Worm (Caenorhabditis elegans) whole organism, young adult: ENCODE data around the gene C27D6.1.

Experiments
- B0019.2 ChIP-seq: fragments of 200-800 bp; sonication (Bioruptor generic); conservative IDR thresholded peaks from 2 replicates; pipeline ENCODE4 v1.3.6; 2022; ENCODE audit warnings: missing genetic modification reagents, missing genetic modification characterization, missing compliant biosample characterization
- B0035.1 ChIP-seq: sonication (generic microtip); optimal IDR thresholded peaks from 2 replicates; lab custom pipeline; 2016; ENCODE audit warnings: missing genetic modification characterization, mild to moderate bottlenecking, missing compliant biosample characterization, missing genotype, missing genetic modification reagents
- B0336.3 ChIP-seq: fragments of 200-800 bp; sonication (Bioruptor generic); IDR thresholded peaks from 2 replicates; pipeline ENCODE4 v1.3.6; 2022; ENCODE audit warnings: missing genetic modification characterization, missing compliant biosample characterization
- F10E7.11 ChIP-seq: sonication (generic microtip); optimal IDR thresholded peaks from 2 replicates; lab custom pipeline; 2017; ENCODE audit warnings: mild to moderate bottlenecking, missing genetic modification characterization, moderate library complexity, missing compliant biosample characterization
- F22D6.2 ChIP-seq: sonication (generic microtip); optimal IDR thresholded peaks from 2 replicates; lab custom pipeline; 2016; ENCODE audit warnings: mild to moderate bottlenecking, missing genetic modification characterization, missing compliant biosample characterization
- F33H1.4 ChIP-seq: fragments of 200-800 bp; sonication (Bioruptor generic); IDR thresholded peaks from 2 replicates; pipeline ENCODE4 v1.3.6; 2022; ENCODE audit warnings: missing genetic modification reagents, missing genetic modification characterization, missing compliant biosample characterization
- F37B4.10 ChIP-seq: fragments of 200-800 bp; sonication (Bioruptor generic); IDR thresholded peaks from 2 replicates; pipeline ENCODE4 v1.3.6; 2022; ENCODE audit warnings: missing genetic modification characterization, missing compliant biosample characterization
- F39B2.1 ChIP-seq: fragments of 200-800 bp; sonication (Bioruptor generic); IDR thresholded peaks from 2 replicates; pipeline ENCODE4 v1.3.6; 2022; ENCODE audit warnings: missing genetic modification reagents, missing genetic modification characterization, missing compliant biosample characterization
- F49E8.2 ChIP-seq: sonication (generic microtip); optimal IDR thresholded peaks from 3 replicates; lab custom pipeline; 2017; ENCODE audit warnings: missing genetic modification characterization, mild to moderate bottlenecking, missing compliant biosample characterization, antibody characterized with exemption, moderate library complexity; ENCODE audit not compliant: insufficient read depth
- F55B11.4 ChIP-seq: sonication (generic microtip); optimal IDR thresholded peaks from 2 replicates; lab custom pipeline; 2016; ENCODE audit warnings: missing compliant biosample characterization, missing genetic modification characterization, borderline replicate concordance; ENCODE audit not compliant: insufficient read depth
- K11D2.4 ChIP-seq: fragments of 200-800 bp; sonication (Bioruptor generic); IDR thresholded peaks from 2 replicates; pipeline ENCODE4 v1.3.6; 2022; ENCODE audit warnings: missing genetic modification reagents, missing genetic modification characterization, missing compliant biosample characterization
- K12H6.12 ChIP-seq: fragments of 200-800 bp; sonication (Bioruptor generic); optimal IDR thresholded peaks from 2 replicates; lab custom pipeline; 2018; ENCODE audit warnings: mild to moderate bottlenecking, missing genetic modification characterization, missing compliant biosample characterization
- T26A5.8 ChIP-seq: sonication (generic microtip); optimal IDR thresholded peaks from 2 replicates; lab custom pipeline; 2016; ENCODE audit warnings: missing genetic modification characterization, missing compliant biosample characterization
- akir-1 ChIP-seq: fragments of 200-800 bp; sonication (Bioruptor generic); optimal IDR thresholded peaks from 2 replicates; lab custom pipeline; 2018; ENCODE audit warnings: mild to moderate bottlenecking, missing genetic modification characterization, moderate library complexity, missing compliant biosample characterization
- ama-1 ChIP-seq, 3 experiments: fragments of 150-350 bp in 1 of 3; sonication (generic microtip) in 2 of 3; optimal IDR thresholded peaks; 2 replicates each; lab custom pipeline; 2014 to 2018; ENCODE audit warnings: missing biosample characterization in 2 of 3, missing genetic modification characterization in 2 of 3, missing genetic modification reagents in 2 of 3
- atf-7 ChIP-seq: sonication (generic microtip); optimal IDR thresholded peaks from 2 replicates; lab custom pipeline; 2017; ENCODE audit warnings: mild to moderate bottlenecking, missing genetic modification characterization, missing compliant biosample characterization
- attf-3 ChIP-seq: fragments of 200-800 bp; sonication (Bioruptor generic); conservative IDR thresholded peaks from 2 replicates; pipeline ENCODE4 v1.3.6; 2022; ENCODE audit warnings: missing genetic modification reagents, missing genetic modification characterization, missing compliant biosample characterization
- cebp-2 ChIP-seq: fragments of 200-800 bp; sonication (Bioruptor generic); IDR thresholded peaks from 2 replicates; pipeline ENCODE4 v1.3.6; 2022; ENCODE audit warnings: missing genetic modification characterization, missing compliant biosample characterization
- ceh-58 ChIP-seq: fragments of 200-800 bp; sonication (Bioruptor generic); IDR thresholded peaks from 2 replicates; pipeline ENCODE4 v1.3.6; 2022; ENCODE audit warnings: missing genetic modification characterization, missing compliant biosample characterization
- ceh-79 ChIP-seq: sonication (generic microtip); optimal IDR thresholded peaks from 2 replicates; lab custom pipeline; 2017; ENCODE audit warnings: mild to moderate bottlenecking, missing genetic modification characterization, missing compliant biosample characterization
- ceh-91 ChIP-seq: fragments of 200-800 bp; sonication (Bioruptor generic); IDR thresholded peaks from 2 replicates; pipeline ENCODE4 v1.3.6; 2022; ENCODE audit warnings: missing genetic modification reagents, missing genetic modification characterization, missing compliant biosample characterization
- dox-1 ChIP-seq: fragments of 200-800 bp; sonication (Bioruptor generic); IDR thresholded peaks from 2 replicates; pipeline ENCODE4 v1.3.6; 2022; ENCODE audit warnings: missing genetic modification reagents, missing genetic modification characterization, missing compliant biosample characterization
- egl-18 ChIP-seq: fragments of 200-800 bp; sonication (Bioruptor generic); IDR thresholded peaks from 2 replicates; pipeline ENCODE4 v1.3.6; 2022; ENCODE audit warnings: missing genetic modification reagents, missing genetic modification characterization, missing compliant biosample characterization
- ets-4 ChIP-seq: fragments of 200-800 bp; sonication (Bioruptor generic); optimal IDR thresholded peaks from 2 replicates; lab custom pipeline; 2018; ENCODE audit warnings: mild to moderate bottlenecking, missing genetic modification characterization, missing compliant biosample characterization
- fkh-3 ChIP-seq: sonication (generic microtip); optimal IDR thresholded peaks from 2 replicates; lab custom pipeline; 2016; ENCODE audit warnings: mild to moderate bottlenecking, missing genetic modification characterization, missing compliant biosample characterization
- hlh-12 ChIP-seq: sonication (generic microtip); optimal IDR thresholded peaks from 2 replicates; lab custom pipeline; 2016; ENCODE audit warnings: missing genetic modification characterization, missing compliant biosample characterization
- hmg-1.2 ChIP-seq: fragments of 200-800 bp; sonication (Bioruptor generic); IDR thresholded peaks from 2 replicates; pipeline ENCODE4 v1.3.6; 2022; ENCODE audit warnings: missing genetic modification reagents, missing genetic modification characterization, missing compliant biosample characterization
- hmg-20 ChIP-seq: fragments of 200-800 bp; sonication (Bioruptor generic); IDR thresholded peaks from 2 replicates; pipeline ENCODE4 v1.3.6; 2022; ENCODE audit warnings: missing genetic modification reagents, missing genetic modification characterization, missing compliant biosample characterization
- hrde-1 ChIP-seq: sonication (generic microtip); optimal IDR thresholded peaks from 2 replicates; lab custom pipeline; 2016; ENCODE audit warnings: missing genetic modification characterization, mild to moderate bottlenecking, missing compliant biosample characterization, moderate library complexity, missing genotype, missing genetic modification reagents, borderline replicate concordance
- hsf-1 ChIP-seq: fragments of 200-800 bp; sonication (Bioruptor generic); IDR thresholded peaks from 2 replicates; pipeline ENCODE4 v1.3.6; 2022; ENCODE audit warnings: missing genetic modification reagents, missing genetic modification characterization, missing compliant biosample characterization
- lag-1 ChIP-seq: fragments of 200-800 bp; sonication (Bioruptor generic); IDR thresholded peaks from 2 replicates; pipeline ENCODE4 v1.3.6; 2022; ENCODE audit warnings: missing genetic modification reagents, missing genetic modification characterization, missing compliant biosample characterization
- let-526 ChIP-seq: fragments of 200-800 bp; sonication (Bioruptor generic); IDR thresholded peaks from 2 replicates; pipeline ENCODE4 v1.3.6; 2022; ENCODE audit warnings: missing genetic modification reagents, missing genetic modification characterization, missing compliant biosample characterization
- let-607 ChIP-seq, 2 experiments: fragments of 200-800 bp in 1 of 2; sonication (Bioruptor generic) in 1 of 2; sonication (generic microtip) in 1 of 2; optimal IDR thresholded peaks; 2 replicates each; lab custom pipeline; 2016 to 2018; ENCODE audit warnings: mild to moderate bottlenecking in 2 of 2, missing compliant biosample characterization in 2 of 2, missing genetic modification characterization in 2 of 2, moderate library complexity in 2 of 2, missing genotype in 1 of 2
- lin-35 ChIP-seq, 3 experiments: fragments of 150-350 bp in 2 of 3; sonication (generic microtip) in 1 of 3; optimal IDR thresholded peaks; 2 replicates each; lab custom pipeline; 2014 to 2018; ENCODE audit warnings: missing biosample characterization in 3 of 3, missing genetic modification characterization in 3 of 3, missing genetic modification reagents in 3 of 3
- lsy-27 ChIP-seq: sonication (generic microtip); optimal IDR thresholded peaks from 2 replicates; lab custom pipeline; 2017; ENCODE audit warnings: missing genetic modification characterization, mild to moderate bottlenecking, missing compliant biosample characterization, antibody characterized with exemption, missing genotype, borderline replicate concordance; ENCODE audit not compliant: insufficient read depth
- mel-28 ChIP-seq: sonication (generic microtip); optimal IDR thresholded peaks from 2 replicates; lab custom pipeline; 2016; ENCODE audit warnings: borderline replicate concordance, mild to moderate bottlenecking, missing genetic modification characterization, missing compliant biosample characterization
- mes-4 ChIP-seq: sonication (generic microtip); optimal IDR thresholded peaks from 2 replicates; lab custom pipeline; 2016; ENCODE audit warnings: missing genotype, missing genetic modification characterization, missing compliant biosample characterization
- mxl-1 ChIP-seq: sonication (generic microtip); optimal IDR thresholded peaks from 2 replicates; lab custom pipeline; 2016; ENCODE audit warnings: missing genetic modification characterization, missing compliant biosample characterization
- nfyb-1 ChIP-seq: fragments of 200-800 bp; sonication (Bioruptor generic); IDR thresholded peaks from 2 replicates; pipeline ENCODE4 v1.3.6; 2022; ENCODE audit warnings: missing genetic modification reagents, missing genetic modification characterization, missing compliant biosample characterization
- nhr-179 ChIP-seq: sonication (generic microtip); optimal IDR thresholded peaks from 2 replicates; lab custom pipeline; 2016; ENCODE audit warnings: mild to moderate bottlenecking, missing genetic modification characterization, missing compliant biosample characterization
- nhr-27 ChIP-seq: fragments of 200-800 bp; sonication (Bioruptor generic); optimal IDR thresholded peaks from 2 replicates; lab custom pipeline; 2018; ENCODE audit warnings: mild to moderate bottlenecking, missing genetic modification characterization, moderate library complexity, missing compliant biosample characterization
- nhr-80 ChIP-seq: sonication (generic microtip); optimal IDR thresholded peaks from 2 replicates; lab custom pipeline; 2016; ENCODE audit warnings: missing genetic modification characterization, missing compliant biosample characterization
- sdz-38 ChIP-seq: sonication (generic microtip); optimal IDR thresholded peaks from 2 replicates; lab custom pipeline; 2016; ENCODE audit warnings: missing genotype, missing genetic modification characterization, missing compliant biosample characterization
- snpc-1.3 ChIP-seq: sonication (generic microtip); optimal IDR thresholded peaks from 2 replicates; lab custom pipeline; 2017; ENCODE audit warnings: missing genetic modification characterization, mild to moderate bottlenecking, missing compliant biosample characterization, antibody characterized with exemption, moderate library complexity, missing genotype, missing genetic modification reagents; ENCODE audit not compliant: insufficient read depth
- snpc-3.4 ChIP-seq: sonication (generic microtip); optimal IDR thresholded peaks from 2 replicates; lab custom pipeline; 2017; ENCODE audit warnings: missing genetic modification characterization, mild to moderate bottlenecking, missing compliant biosample characterization, antibody characterized with exemption, moderate library complexity, missing genotype, missing genetic modification reagents
- snpc-4 ChIP-seq, 5 experiments: fragments of 150-350 bp in 1 of 5; sonication (generic microtip) in 4 of 5; optimal IDR thresholded peaks; 2 replicates each; lab custom pipeline; 2014 to 2018; ENCODE audit warnings: missing genetic modification characterization in 5 of 5, missing biosample characterization in 3 of 5, antibody characterized with exemption in 2 of 5, mild to moderate bottlenecking in 2 of 5, missing compliant biosample characterization in 2 of 5, missing genotype in 2 of 5, moderate library complexity in 2 of 5, missing genetic modification reagents in 1 of 5
- zfh-2 ChIP-seq: fragments of 200-800 bp; sonication (Bioruptor generic); conservative IDR thresholded peaks from 2 replicates; pipeline ENCODE4 v1.3.6; 2022; ENCODE audit warnings: missing genetic modification reagents, missing genetic modification characterization, missing compliant biosample characterization

C27D6.1 gene

DNA sequence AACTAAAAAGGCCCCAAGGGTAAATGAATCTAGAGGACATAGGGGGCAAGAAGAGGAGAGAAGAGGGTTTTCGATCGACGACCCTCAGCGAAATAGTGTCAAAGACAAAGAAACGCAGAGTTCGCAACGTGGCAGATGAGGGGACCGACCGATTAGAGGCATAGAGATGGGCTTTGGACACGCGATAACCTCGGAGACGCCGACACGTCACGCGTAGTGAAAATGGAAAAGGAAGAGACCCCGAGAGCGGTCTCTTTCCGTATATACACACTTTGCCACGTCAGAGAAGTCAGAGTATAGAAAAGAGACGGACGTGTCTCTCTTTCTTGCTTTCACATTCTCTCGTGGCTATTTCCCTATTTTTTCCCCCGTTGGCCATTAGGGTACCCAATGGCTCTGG, 8.9 kb downstream of the C27D6.1 start (continued):
- TF ChIP-seq hsf-1 (0 out of 2 replicates have a peak, but pooled peaks have one; percentile 15), nhr-80 (tag; lab: Kevin White, UChicago) (peak; percentile 1), lin-35 (GFP tag; optimal IDR thresholded peaks at IDR 0.05; lab: Kevin White, UChicago) (peak in 1 of 3 experiments; percentile 50), ceh-79 (tag; lab: Kevin White, UChicago) (no peak), B0035.1 (tag; lab: Kevin White, UChicago) (no peak), T26A5.8 (tag; lab: Kevin White, UChicago) (no peak), ama-1 (optimal IDR thresholded peaks at IDR 0.05; lab: Kevin White, UChicago) (no peak), ama-1 (GFP tag; optimal IDR thresholded peaks at IDR 0.05; lab: Kevin White, UChicago) (no peak), atf-7 (peak; percentile 26), F55B11.4 (tag; lab: Kevin White, UChicago) (no peak), egl-18 (GFP tag; lab: Robert Waterston, UW) (no peak), mel-28 (tag; lab: Kevin White, UChicago) (no peak), B0336.3 (GFP tag; lab: Robert Waterston, UW) (peak; percentile 42; the same call in 1 of the 2 replicates), mes-4 (tag; lab: Kevin White, UChicago) (no peak), sdz-38 (no peak), hmg-1.2 (GFP tag; lab: Robert Waterston, UW) (peak; percentile 83), snpc-1.3 (tag; lab: Kevin White, UChicago) (no peak), cebp-2 (GFP tag; lab: Robert Waterston, UW) (no peak), hmg-20 (GFP tag; lab: Robert Waterston, UW) (no peak), nhr-27 (no peak), K11D2.4 (GFP tag; lab: Robert Waterston, UW) (peak; percentile 31; the same call in 1 of the 2 replicates), F37B4.10 (no peak), dox-1 (no peak), ets-4 (GFP tag; lab: Kevin White, UChicago) (no peak), mxl-1 (no peak), let-607 (tag; optimal IDR thresholded peaks at IDR 0.05; lab: Kevin White, UChicago) (peak; percentile 47 to 89), lag-1 (GFP tag; lab: Robert Waterston, UW) (no peak), B0019.2 (no peak), fkh-3 (tag; lab: Kevin White, UChicago) (no peak), hlh-12 (no peak), ceh-58 (GFP tag; lab: Robert Waterston, UW) (no peak), F39B2.1 (GFP tag; lab: Robert Waterston, UW) (no peak), F10E7.11 (tag; lab: Kevin White, UChicago) (no peak), attf-3 (no peak), let-526 (GFP tag; lab: Robert Waterston, UW) (no peak), akir-1 (GFP tag; lab: Kevin White, UChicago) (no peak), F22D6.2 (no peak), nfyb-1 (GFP tag; lab: Robert Waterston, UW) (peak; percentile 81), ceh-91 (no peak), hrde-1 (tag; lab: Kevin White, UChicago) (no peak), K12H6.12 (tag; lab: Kevin White, UChicago) (peak; percentile 51), F33H1.4 (GFP tag; lab: Robert Waterston, UW) (no peak), nhr-179 (no peak), F49E8.2 (tag; lab: Kevin White, UChicago) (no peak), snpc-3.4 (tag; lab: Kevin White, UChicago) (no peak), zfh-2 (GFP tag; lab: Robert Waterston, UW) (peak; percentile 92), lsy-27 (no peak), snpc-4 (GFP tag; optimal IDR thresholded peaks at IDR 0.05; lab: Kevin White, UChicago) (no peak), snpc-4 (tag; optimal IDR thresholded peaks at IDR 0.05; lab: Kevin White, UChicago) (peak in 3 of 4 experiments; percentile 31 to 54 (median 38))
